Worm (Caenorhabditis elegans) whole organism, midembryonic: ENCODE measurements around the gene trpp-1.

Experiments used
- T22C8.4 ChIP-seq: fragments of 200-800 bp; sonication (Bioruptor generic); IDR thresholded peaks from 2 replicates; pipeline ENCODE4 v1.3.6; 2022; ENCODE audit warnings: missing genetic modification characterization, missing compliant biosample characterization
- cog-1 ChIP-seq: sonication (generic microtip); optimal IDR thresholded peaks from 2 replicates; lab custom pipeline; 2016; ENCODE audit warnings: missing genetic modification characterization, missing compliant biosample characterization
- tab-1 ChIP-seq: fragments of 200-800 bp; sonication (Bioruptor generic); IDR thresholded peaks from 2 replicates; pipeline ENCODE4 v1.3.6; 2022; ENCODE audit warnings: missing genetic modification characterization, missing compliant biosample characterization

DNA sequence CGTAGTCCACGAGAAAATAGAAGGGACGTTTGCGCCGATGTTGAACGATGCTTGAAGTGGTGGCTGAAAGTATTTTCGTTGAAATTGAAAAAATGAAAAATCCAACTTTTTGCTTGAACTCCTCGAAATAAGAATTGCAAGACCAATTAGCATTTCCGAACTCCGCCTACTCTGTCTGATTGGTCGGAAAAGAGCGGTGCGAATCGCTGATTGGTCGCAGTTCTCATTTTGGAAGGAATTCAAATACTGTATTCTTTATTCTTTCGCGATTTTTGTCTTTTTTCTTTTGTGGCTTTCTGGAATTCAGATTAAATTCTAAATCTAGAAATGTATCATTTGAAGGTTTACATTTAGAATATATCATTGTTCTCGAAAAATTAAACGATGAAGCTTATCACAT, 26.9 kb upstream of the trpp-1 start:
- TF ChIP-seq T22C8.4 (GFP tag; lab: Robert Waterston, UW): no peak
- TF ChIP-seq cog-1 (tag; lab: Kevin White, UChicago): no peak
- TF ChIP-seq tab-1: no peak
